Fruit fly (Drosophila melanogaster) whole organism, embryonic: ENCODE measurements around the gene CG34301.

Source experiments
- Asciz ChIP-seq: fragments of 200-800 bp; sonication (Bioruptor generic); optimal IDR thresholded peaks from 2 replicates; lab custom pipeline; 2017; ENCODE audit warnings: missing biosample characterization, mild to moderate bottlenecking, missing genetic modification characterization, missing genetic modification reagents
- BtbVII ChIP-seq: fragments of 200-800 bp; sonication (Bioruptor generic); optimal IDR thresholded peaks from 3 replicates; lab custom pipeline; 2017; ENCODE audit warnings: missing biosample characterization, mild to moderate bottlenecking, missing genetic modification characterization
- CG10543 ChIP-seq: fragments of 200-800 bp; sonication (Bioruptor generic); optimal IDR thresholded peaks from 3 replicates; lab custom pipeline; 2017; ENCODE audit warnings: missing biosample characterization, mild to moderate bottlenecking, missing genetic modification characterization, moderate library complexity
- CG11696 ChIP-seq: fragments of 200-800 bp; sonication (Bioruptor generic); IDR thresholded peaks from 2 replicates; pipeline ENCODE4 v1.3.6; 2022; ENCODE audit warnings: missing biosample characterization, missing genetic modification characterization
- CG12942 ChIP-seq: fragments of 200-800 bp; sonication (Bioruptor generic); optimal IDR thresholded peaks from 3 replicates; lab custom pipeline; 2016; ENCODE audit warnings: missing biosample characterization, missing genetic modification characterization
- CG13775 ChIP-seq: fragments of 200-800 bp; sonication (Bioruptor generic); optimal IDR thresholded peaks from 3 replicates; lab custom pipeline; 2017; ENCODE audit warnings: missing biosample characterization, mild to moderate bottlenecking, missing genetic modification characterization
- CG15269 ChIP-seq: fragments of 200-800 bp; sonication (Bioruptor generic); optimal IDR thresholded peaks from 2 replicates; lab custom pipeline; 2018; ENCODE audit warnings: missing biosample characterization, mild to moderate bottlenecking, missing genetic modification characterization, moderate library complexity
- CG1529 ChIP-seq: fragments of 200-800 bp; sonication (Bioruptor generic); optimal IDR thresholded peaks from 3 replicates; lab custom pipeline; 2018; ENCODE audit warnings: missing biosample characterization, missing genetic modification characterization
- CG16863 ChIP-seq: fragments of 200-800 bp; sonication (Bioruptor generic); optimal IDR thresholded peaks from 3 replicates; lab custom pipeline; 2016; ENCODE audit warnings: missing biosample characterization, missing genetic modification characterization
- CG17186 ChIP-seq: fragments of 200-800 bp; sonication (Bioruptor generic); optimal IDR thresholded peaks from 3 replicates; lab custom pipeline; 2017; ENCODE audit warnings: missing biosample characterization, missing genetic modification reagents, missing genetic modification characterization
- CG17359 ChIP-seq: fragments of 200-800 bp; sonication (Bioruptor generic); optimal IDR thresholded peaks from 3 replicates; lab custom pipeline; 2018; ENCODE audit warnings: missing biosample characterization, mild to moderate bottlenecking, missing genetic modification characterization, moderate library complexity
- CG18011 ChIP-seq: fragments of 200-800 bp; sonication (Bioruptor generic); optimal IDR thresholded peaks from 2 replicates; lab custom pipeline; 2017; ENCODE audit warnings: missing biosample characterization, missing genetic modification characterization, mild to moderate bottlenecking, moderate library complexity, missing genotype
- CG1832 ChIP-seq: fragments of 200-800 bp; sonication (Bioruptor generic); optimal IDR thresholded peaks from 2 replicates; lab custom pipeline; 2017; ENCODE audit warnings: missing biosample characterization, mild to moderate bottlenecking, missing genetic modification characterization, inconsistent platforms
- CG2129 ChIP-seq: fragments of 200-800 bp; sonication (Bioruptor generic); IDR thresholded peaks from 2 replicates; pipeline ENCODE4 v1.3.6; 2022; ENCODE audit warnings: missing biosample characterization, missing genetic modification characterization; ENCODE audit not compliant: partially characterized antibody
- CG4282 ChIP-seq: fragments of 200-800 bp; sonication (Bioruptor generic); optimal IDR thresholded peaks from 2 replicates; lab custom pipeline; 2016; ENCODE audit warnings: missing biosample characterization, missing genetic modification characterization
- CG4730 ChIP-seq: fragments of 200-800 bp; sonication (Bioruptor generic); IDR thresholded peaks from 2 replicates; pipeline ENCODE4 v1.3.6; 2022; ENCODE audit warnings: missing biosample characterization, missing genetic modification characterization
- CG7357 ChIP-seq: fragments of 200-800 bp; sonication (Bioruptor generic); IDR thresholded peaks from 3 replicates; pipeline ENCODE4 v1.3.6; 2022; ENCODE audit warnings: missing biosample characterization, missing genetic modification characterization
- D19B ChIP-seq: fragments of 200-800 bp; sonication (Bioruptor generic); optimal IDR thresholded peaks from 2 replicates; lab custom pipeline; 2017; ENCODE audit warnings: missing biosample characterization, mild to moderate bottlenecking, missing genetic modification characterization
- Dp ChIP-seq: fragments of 200-800 bp; sonication (Bioruptor generic); optimal IDR thresholded peaks from 2 replicates; lab custom pipeline; 2018; ENCODE audit warnings: missing biosample characterization, mild to moderate bottlenecking, missing genetic modification characterization, moderate library complexity
- HmgZ ChIP-seq: fragments of 200-800 bp; sonication (Bioruptor generic); optimal IDR thresholded peaks from 2 replicates; lab custom pipeline; 2018; ENCODE audit warnings: missing biosample characterization, mild to moderate bottlenecking, missing genetic modification characterization
- MBD-R2 ChIP-seq: fragments of 200-800 bp; sonication (Bioruptor generic); IDR thresholded peaks from 2 replicates; pipeline ENCODE4 v1.3.6; 2022; ENCODE audit warnings: missing biosample characterization, missing genetic modification characterization
- MTF-1 ChIP-seq: fragments of 200-800 bp; sonication (Bioruptor generic); optimal IDR thresholded peaks from 2 replicates; lab custom pipeline; 2018; ENCODE audit warnings: missing biosample characterization, mild to moderate bottlenecking, missing genetic modification characterization, borderline replicate concordance
- Poxn ChIP-seq: fragments of 200-800 bp; sonication (Bioruptor generic); IDR thresholded peaks from 2 replicates; pipeline ENCODE4 v1.3.6; 2022; ENCODE audit warnings: missing biosample characterization, missing genetic modification characterization
- Rfx ChIP-seq: fragments of 200-800 bp; sonication (Bioruptor generic); IDR thresholded peaks from 2 replicates; pipeline ENCODE4 v1.3.6; 2022; ENCODE audit warnings: missing biosample characterization, missing genetic modification characterization
- Spps ChIP-seq: fragments of 200-800 bp; sonication (Bioruptor generic); optimal IDR thresholded peaks from 2 replicates; lab custom pipeline; 2018; ENCODE audit warnings: missing biosample characterization, mild to moderate bottlenecking, missing genetic modification characterization
- Taf1 ChIP-seq: fragments of 200-800 bp; sonication (Bioruptor generic); IDR thresholded peaks from 2 replicates; pipeline ENCODE4 v1.3.6; 2022; ENCODE audit warnings: missing biosample characterization, missing genetic modification characterization
- abd-A ChIP-seq: fragments of 200-800 bp; sonication (Bioruptor generic); optimal IDR thresholded peaks from 3 replicates; lab custom pipeline; 2019; ENCODE audit warnings: missing biosample characterization, mild to moderate bottlenecking, missing genetic modification characterization, moderate library complexity
- ac ChIP-seq: fragments of 200-800 bp; sonication (Bioruptor generic); optimal IDR thresholded peaks from 3 replicates; lab custom pipeline; 2017; ENCODE audit warnings: missing biosample characterization, mild to moderate bottlenecking, missing genetic modification characterization
- ase ChIP-seq: fragments of 200-800 bp; sonication (Bioruptor generic); IDR thresholded peaks from 3 replicates; pipeline ENCODE4 v1.3.6; 2022; ENCODE audit warnings: missing biosample characterization, missing genetic modification characterization
- cas ChIP-seq: fragments of 200-800 bp; sonication (Bioruptor generic); IDR thresholded peaks from 2 replicates; pipeline ENCODE4 v1.3.6; 2022; ENCODE audit warnings: missing biosample characterization, missing genetic modification characterization
- danr ChIP-seq: fragments of 200-800 bp; sonication (Bioruptor generic); IDR thresholded peaks from 2 replicates; pipeline ENCODE4 v1.3.6; 2022; ENCODE audit warnings: missing biosample characterization, missing genetic modification characterization
- fd96Cb ChIP-seq: fragments of 200-800 bp; sonication (Bioruptor generic); optimal IDR thresholded peaks from 2 replicates; lab custom pipeline; 2018; ENCODE audit warnings: missing biosample characterization, mild to moderate bottlenecking, missing genetic modification characterization, moderate library complexity
- gcm ChIP-seq: fragments of 200-800 bp; sonication (Bioruptor generic); optimal IDR thresholded peaks from 2 replicates; lab custom pipeline; 2019; ENCODE audit warnings: missing biosample characterization, mild to moderate bottlenecking, missing genetic modification characterization, moderate library complexity
- grau ChIP-seq: fragments of 200-800 bp; optimal IDR thresholded peaks from 3 replicates; lab custom pipeline; 2019; ENCODE audit warnings: missing biosample characterization, mild to moderate bottlenecking, missing genetic modification characterization, moderate library complexity
- grn ChIP-seq: fragments of 200-800 bp; sonication (Bioruptor generic); optimal IDR thresholded peaks from 3 replicates; lab custom pipeline; 2017; ENCODE audit warnings: missing biosample characterization, missing genetic modification characterization
- insv ChIP-seq, 2 experiments: fragments of 200-800 bp; sonication (Bioruptor generic); optimal IDR thresholded peaks; 3 replicates each; lab custom pipeline; 2016 to 2018; ENCODE audit warnings: missing biosample characterization in 2 of 2, missing genetic modification characterization in 2 of 2
- kah ChIP-seq: fragments of 200-800 bp; sonication (Bioruptor generic); optimal IDR thresholded peaks from 2 replicates; lab custom pipeline; 2018; ENCODE audit warnings: missing biosample characterization, mild to moderate bottlenecking, missing genetic modification characterization
- kay ChIP-seq: fragments of 200-800 bp; sonication (Bioruptor generic); optimal IDR thresholded peaks from 2 replicates; lab custom pipeline; 2016; ENCODE audit warnings: missing biosample characterization, missing genetic modification characterization
- ken ChIP-seq: fragments of 200-800 bp; sonication (Bioruptor generic); IDR thresholded peaks from 3 replicates; pipeline ENCODE4 v1.3.6; 2022; ENCODE audit warnings: missing biosample characterization, missing genetic modification characterization
- pan ChIP-seq, 4 experiments: fragments of >200 bp in 3 of 4; fragments of 200-800 bp in 1 of 4; sonication (Bioruptor generic) in 1 of 4; optimal IDR thresholded peaks in 3 of 4; IDR thresholded peaks in 1 of 4; 2 replicates each; pipeline versions ENCODE4 v1.3.6 to Lab custom; 2017 to 2022; ENCODE audit warnings: missing biosample characterization in 2 of 4, missing genetic modification characterization in 2 of 4, mixed read lengths in 1 of 4
- pho ChIP-seq: fragments of 200-800 bp; sonication (Bioruptor generic); optimal IDR thresholded peaks from 2 replicates; lab custom pipeline; 2016; ENCODE audit warnings: missing biosample characterization, missing genetic modification characterization
- schlank ChIP-seq: fragments of 200-800 bp; sonication (Bioruptor generic); optimal IDR thresholded peaks from 2 replicates; lab custom pipeline; 2018; ENCODE audit warnings: missing biosample characterization, mild to moderate bottlenecking, missing genetic modification characterization
- scrt ChIP-seq: fragments of 200-800 bp; sonication (Bioruptor generic); optimal IDR thresholded peaks from 2 replicates; lab custom pipeline; 2018; ENCODE audit warnings: missing biosample characterization, mild to moderate bottlenecking, missing genetic modification characterization, moderate library complexity
- sima ChIP-seq: fragments of 200-800 bp; sonication (Bioruptor generic); optimal IDR thresholded peaks from 2 replicates; lab custom pipeline; 2016; ENCODE audit warnings: missing biosample characterization, missing genetic modification characterization
- unc-4 ChIP-seq: fragments of 200-800 bp; sonication (Bioruptor generic); IDR thresholded peaks from 2 replicates; pipeline ENCODE4 v1.3.6; 2022; ENCODE audit warnings: missing biosample characterization, missing genetic modification characterization; ENCODE audit not compliant: partially characterized antibody
- unpg ChIP-seq: fragments of 200-800 bp; sonication (Bioruptor generic); optimal IDR thresholded peaks from 3 replicates; lab custom pipeline; 2018; ENCODE audit warnings: missing biosample characterization, mild to moderate bottlenecking, missing genetic modification characterization, moderate library complexity
- wor ChIP-seq: fragments of 200-800 bp; sonication (Bioruptor generic); IDR thresholded peaks from 2 replicates; pipeline ENCODE4 v1.3.6; 2022; ENCODE audit warnings: missing biosample characterization, missing genetic modification characterization
- zfh2 ChIP-seq: fragments of 200-800 bp; sonication (Bioruptor generic); optimal IDR thresholded peaks from 2 replicates; lab custom pipeline; 2016; ENCODE audit warnings: missing biosample characterization, missing genetic modification characterization

The CG34301 gene

dm6 chr3R:8812342-8812966 is 39.2 kb downstream of the CG34301 start:
- TF ChIP-seq Taf1 (GFP tag; lab: Robert Waterston, UW) = peak; percentile 47; the same call in 1 of the 2 replicates
- no peak for TF ChIP-seq CG2129 (GFP tag; lab: Robert Waterston, UW)
- TF ChIP-seq CG10543 (GFP tag; lab: Kevin White, UChicago) = peak; percentile 31
- peak; percentile 37 for TF ChIP-seq grau (tag; lab: Kevin White, UChicago)
- TF ChIP-seq unpg (GFP tag; lab: Kevin White, UChicago) = peak; percentile 40
- TF ChIP-seq kah (GFP tag; lab: Kevin White, UChicago) = peak; percentile 20
- TF ChIP-seq BtbVII (GFP tag; lab: Kevin White, UChicago) = no peak
- 0 out of 3 replicates have a peak, but pooled peaks have one; percentile 40 for TF ChIP-seq CG7357 (GFP tag; lab: Robert Waterston, UW)
- peak; percentile 22 for TF ChIP-seq CG1529 (GFP tag; lab: Kevin White, UChicago)
- peak; percentile 50 for TF ChIP-seq grn (GFP tag; lab: Kevin White, UChicago)
- no peak for TF ChIP-seq pan (optimal IDR thresholded peaks at IDR 0.05; lab: Kevin White, UChicago)
- peak in 1 of 2 experiments; percentile 67 for TF ChIP-seq pan (GFP tag; optimal IDR thresholded peaks at IDR 0.05 in 1 of 2, IDR thresholded peaks at IDR 0.05 in 1 of 2)
- TF ChIP-seq ase = peak; percentile 56; the same call in 1 of the 3 replicates
- TF ChIP-seq CG17186 = no peak
- TF ChIP-seq Dp (GFP tag; lab: Kevin White, UChicago) = no peak
- TF ChIP-seq MBD-R2 (GFP tag; lab: Robert Waterston, UW) = 0 out of 2 replicates have a peak, but pooled peaks have one; percentile 11
- peak; percentile 32 for TF ChIP-seq zfh2
- peak; percentile 14; the same call in 1 of the 2 replicates for TF ChIP-seq cas
- TF ChIP-seq CG4282 (GFP tag; lab: Kevin White, UChicago) = no peak
- peak; percentile 63 for TF ChIP-seq CG17359 (tag; lab: Kevin White, UChicago)
- TF ChIP-seq scrt (GFP tag; lab: Kevin White, UChicago) = no peak
- TF ChIP-seq abd-A = peak; percentile 48
- peak; percentile 27; the same call in 1 of the 2 replicates for TF ChIP-seq danr (GFP tag; lab: Robert Waterston, UW)
- no peak for TF ChIP-seq D19B (GFP tag; lab: Kevin White, UChicago)
- 0 out of 2 replicates have a peak, but pooled peaks have one; percentile 14 for TF ChIP-seq wor (GFP tag; lab: Robert Waterston, UW)
- TF ChIP-seq CG12942 (GFP tag; lab: Kevin White, UChicago) = peak; percentile 7
- TF ChIP-seq kay (GFP tag; lab: Kevin White, UChicago) = peak; percentile 64
- 0 out of 2 replicates have a peak, but pooled peaks have one; percentile 28 for TF ChIP-seq CG4730
- TF ChIP-seq pho = peak; percentile 6
- TF ChIP-seq Rfx = peak; percentile 71; the same call in 1 of the 2 replicates
- TF ChIP-seq HmgZ (tag; lab: Kevin White, UChicago) = peak; percentile 22
- TF ChIP-seq unc-4 (GFP tag; lab: Robert Waterston, UW) = no peak
- peak; percentile 52 for TF ChIP-seq gcm
- no peak for TF ChIP-seq MTF-1 (GFP tag; lab: Kevin White, UChicago)
- no peak for TF ChIP-seq Poxn (GFP tag; lab: Robert Waterston, UW)
- no peak for TF ChIP-seq sima
- peak; percentile 42 for TF ChIP-seq Spps (tag; lab: Kevin White, UChicago)
- peak; percentile 47 for TF ChIP-seq CG16863 (GFP tag; lab: Kevin White, UChicago)
- TF ChIP-seq insv (GFP tag; optimal IDR thresholded peaks at IDR 0.05; lab: Kevin White, UChicago) = no peak
- peak; percentile 63 for TF ChIP-seq CG15269 (tag; lab: Kevin White, UChicago)
- TF ChIP-seq CG13775 (GFP tag; lab: Kevin White, UChicago) = no peak
- peak; percentile 20 for TF ChIP-seq schlank (tag; lab: Kevin White, UChicago)
- no peak for TF ChIP-seq CG1832 (GFP tag; lab: Kevin White, UChicago)
- TF ChIP-seq ac (GFP tag; lab: Kevin White, UChicago) = no peak
- 0 out of 3 replicates have a peak, but pooled peaks have one; percentile 4 for TF ChIP-seq ken (GFP tag; lab: Robert Waterston, UW)
- peak; percentile 39 for TF ChIP-seq fd96Cb (tag; lab: Kevin White, UChicago)
- peak; percentile 50 for TF ChIP-seq Asciz
- TF ChIP-seq CG18011 (GFP tag; lab: Kevin White, UChicago) = peak; percentile 16
- 0 out of 2 replicates have a peak, but pooled peaks have one; percentile 12 for TF ChIP-seq CG11696 (GFP tag; lab: Robert Waterston, UW)
